Fruit fly (Drosophila melanogaster) ovary, adult (tissue): ENCODE measurements around the gene Papss.

Experiments
- CG17801 ChIP-seq: fragments of 200-800 bp; optimal IDR thresholded peaks from 2 replicates; lab custom pipeline; 2019; ENCODE audit warnings: missing biosample characterization, mild to moderate bottlenecking, missing genetic modification characterization, moderate library complexity; ENCODE audit not compliant: partially characterized antibody

Papss gene

dm6 chr3L:19845047-19845906 is at the start of gene Papss:
Gene Papss (plus strand): TSS chr3L:19845293.
- TF ChIP-seq CG17801 = peak; percentile 41

dm6 chr3L:19798978-19799377 is 46.1 kb upstream of the Papss start, which contains the start of gene Ir76a:
Gene Ir76a (plus strand): TSS chr3L:19799278.
- no peak for TF ChIP-seq CG17801

- TF ChIP-seq CG17801 = no peak
These were observed 44.0 kb upstream of the Papss start, which contains the start of gene CG14102 for dm6 chr3L:19801105-19801504. Gene CG14102 (minus strand): TSS chr3L:19801291.

dm6 chr3L:19804908-19805307 is 40.2 kb upstream of the Papss start, which contains the start of the genes TORIP and Ccdc58:
Gene TORIP (minus strand): TSS chr3L:19805080.
Gene Ccdc58 (plus strand): TSS chr3L:19805181.
- TF ChIP-seq CG17801 = no peak

dm6 chr3L:19805895-19806294 is 39.2 kb upstream of the Papss start, which contains the start of gene CG34116:
Gene CG34116 (minus strand): TSS chr3L:19806036.
- no peak for TF ChIP-seq CG17801

dm6 chr3L:19807103-19807502 is 38.0 kb upstream of the Papss start, which contains the start of the genes CG14104 and Kap-alpha1:
Gene CG14104 (minus strand): TSS chr3L:19807199.
Gene Kap-alpha1 (plus strand): TSS chr3L:19807232.
- TF ChIP-seq CG17801 = peak; percentile 19

dm6 chr3L:19807521-19807920 is 37.6 kb upstream of the Papss start:
- no peak for TF ChIP-seq CG17801

dm6 chr3L:19812491-19812890 is 32.6 kb upstream of the Papss start:
- no peak for TF ChIP-seq CG17801

- no peak for TF ChIP-seq CG17801
These were observed 31.8 kb upstream of the Papss start, which contains the start of gene Cyp305a1 for dm6 chr3L:19813075-19813903. Gene Cyp305a1 (minus strand): TSS chr3L:19813339.

dm6 chr3L:19815472-19816150 is 29.5 kb upstream of the Papss start, which contains the start of gene cyc:
Gene cyc (minus strand): TSS chr3L:19815938.
- TF ChIP-seq CG17801 = peak; percentile 40

dm6 chr3L:19817807-19818531 is 27.1 kb upstream of the Papss start, which contains the start of the genes Fibp and Deaf1:
Gene Fibp (minus strand): TSS chr3L:19817967.
Gene Deaf1 (plus strand): TSS chr3L:19818174.
- peak; percentile 66 for TF ChIP-seq CG17801

- no peak for TF ChIP-seq CG17801
These were observed 26.4 kb upstream of the Papss start for dm6 chr3L:19818701-19819100.

- no peak for TF ChIP-seq CG17801
These were observed 11.9 kb upstream of the Papss start for dm6 chr3L:19833227-19833626.

- TF ChIP-seq CG17801 = peak; percentile 53
These were observed 10.8 kb upstream of the Papss start, which contains the start of the genes trc and CG32221 for dm6 chr3L:19834143-19834794. Gene trc (minus strand): TSS chr3L:19834304. Gene CG32221 (plus strand): TSS chr3L:19834670.
